Fruit fly (Drosophila melanogaster) whole organism, embryonic: ENCODE results near the gene CG13248.

Source experiments
- B-H2 ChIP-seq: fragments of 200-800 bp; sonication (Bioruptor generic); optimal IDR thresholded peaks from 2 replicates; lab custom pipeline; 2018; ENCODE audit warnings: missing biosample characterization, mild to moderate bottlenecking, missing genetic modification characterization
- CG10979 ChIP-seq: fragments of 200-800 bp; sonication (Bioruptor generic); optimal IDR thresholded peaks from 2 replicates; lab custom pipeline; 2018; ENCODE audit warnings: missing biosample characterization, mild to moderate bottlenecking, missing genetic modification characterization, moderate library complexity
- CG11456 ChIP-seq: fragments of 200-800 bp; sonication (Bioruptor generic); IDR thresholded peaks from 3 replicates; pipeline ENCODE4 v1.3.6; 2022; ENCODE audit warnings: missing biosample characterization, missing genetic modification characterization
- CG12155 ChIP-seq: fragments of 200-800 bp; sonication (Bioruptor generic); optimal IDR thresholded peaks from 3 replicates; lab custom pipeline; 2016; ENCODE audit warnings: missing biosample characterization, missing genetic modification characterization
- CG18599 ChIP-seq: fragments of 200-800 bp; sonication (Bioruptor generic); optimal IDR thresholded peaks from 3 replicates; lab custom pipeline; 2017; ENCODE audit warnings: missing biosample characterization, missing genetic modification characterization, mild to moderate bottlenecking, moderate library complexity, missing genetic modification reagents
- CG18764 ChIP-seq: fragments of 200-800 bp; sonication (Bioruptor generic); optimal IDR thresholded peaks from 3 replicates; lab custom pipeline; 2016; ENCODE audit warnings: missing biosample characterization, missing genetic modification characterization
- CG2120 ChIP-seq: fragments of 200-800 bp; sonication (Bioruptor generic); optimal IDR thresholded peaks from 3 replicates; lab custom pipeline; 2016; ENCODE audit warnings: missing biosample characterization, missing genetic modification characterization
- CG3407 ChIP-seq: fragments of 200-800 bp; sonication (Bioruptor generic); optimal IDR thresholded peaks from 2 replicates; lab custom pipeline; 2018; ENCODE audit warnings: missing biosample characterization, mild to moderate bottlenecking, missing genetic modification characterization
- CG3838 ChIP-seq: fragments of 200-800 bp; sonication (Bioruptor generic); optimal IDR thresholded peaks from 3 replicates; lab custom pipeline; 2016; ENCODE audit warnings: missing biosample characterization, missing genetic modification characterization
- CG4424 ChIP-seq: fragments of 200-800 bp; sonication (Bioruptor generic); optimal IDR thresholded peaks from 3 replicates; lab custom pipeline; 2016; ENCODE audit warnings: missing biosample characterization, missing genetic modification characterization
- CG4617 ChIP-seq: fragments of 200-800 bp; sonication (Bioruptor generic); optimal IDR thresholded peaks from 3 replicates; lab custom pipeline; 2016; ENCODE audit warnings: missing biosample characterization, missing genetic modification characterization, borderline replicate concordance
- CG6791 ChIP-seq: fragments of 200-800 bp; sonication (Bioruptor generic); IDR thresholded peaks from 3 replicates; pipeline ENCODE4 v1.3.6; 2022; ENCODE audit warnings: missing biosample characterization, missing genetic modification characterization; ENCODE audit not compliant: partially characterized antibody
- CG7556 ChIP-seq: fragments of 200-800 bp; sonication (Bioruptor generic); optimal IDR thresholded peaks from 2 replicates; lab custom pipeline; 2017; ENCODE audit warnings: missing biosample characterization, mild to moderate bottlenecking, missing genetic modification characterization
- CG8388 ChIP-seq: fragments of 200-800 bp; sonication (Bioruptor generic); optimal IDR thresholded peaks from 2 replicates; lab custom pipeline; 2019; ENCODE audit warnings: missing biosample characterization, mild to moderate bottlenecking, missing genetic modification characterization, moderate library complexity
- CG8944 ChIP-seq: fragments of 200-800 bp; sonication (Bioruptor generic); optimal IDR thresholded peaks from 3 replicates; lab custom pipeline; 2016; ENCODE audit warnings: missing biosample characterization, missing genetic modification characterization
- CG9437 ChIP-seq: fragments of 200-800 bp; sonication (Bioruptor generic); optimal IDR thresholded peaks from 2 replicates; lab custom pipeline; 2018; ENCODE audit warnings: missing biosample characterization, mild to moderate bottlenecking, missing genetic modification characterization
- CG9876 ChIP-seq: fragments of 200-800 bp; sonication (Bioruptor generic); optimal IDR thresholded peaks from 2 replicates; lab custom pipeline; 2016; ENCODE audit warnings: missing biosample characterization, missing genetic modification characterization
- D19A ChIP-seq: fragments of 200-800 bp; optimal IDR thresholded peaks from 3 replicates; lab custom pipeline; 2019; ENCODE audit warnings: missing biosample characterization, mild to moderate bottlenecking, missing genetic modification characterization, moderate library complexity
- Dip2 ChIP-seq: fragments of 200-800 bp; sonication (Bioruptor generic); IDR thresholded peaks from 2 replicates; pipeline ENCODE4 v1.3.6; 2022; ENCODE audit warnings: missing biosample characterization, missing genetic modification characterization
- E2f1 ChIP-seq: fragments of 200-800 bp; sonication (Bioruptor generic); IDR thresholded peaks from 2 replicates; pipeline ENCODE4 v1.3.6; 2022; ENCODE audit warnings: missing biosample characterization, missing genetic modification characterization
- Ets97D ChIP-seq: fragments of 200-800 bp; sonication (Bioruptor generic); optimal IDR thresholded peaks from 3 replicates; lab custom pipeline; 2016; ENCODE audit warnings: missing biosample characterization, missing genetic modification characterization
- GATAe ChIP-seq: fragments of 200-800 bp; sonication (Bioruptor generic); conservative IDR thresholded peaks from 2 replicates; pipeline ENCODE4 v1.3.6; 2022; ENCODE audit warnings: missing biosample characterization, missing genetic modification characterization
- Gsc ChIP-seq: fragments of 200-800 bp; sonication (Bioruptor generic); IDR thresholded peaks from 2 replicates; pipeline ENCODE4 v1.3.6; 2022; ENCODE audit warnings: missing biosample characterization, missing genetic modification characterization
- Gug ChIP-seq: fragments of 200-800 bp; sonication (Bioruptor generic); IDR thresholded peaks from 4 replicates; pipeline ENCODE4 v1.3.6; 2022; ENCODE audit warnings: missing biosample characterization, missing genetic modification characterization
- Hmr ChIP-seq: fragments of 200-800 bp; sonication (Bioruptor generic); optimal IDR thresholded peaks from 3 replicates; lab custom pipeline; 2017; ENCODE audit warnings: mild to moderate bottlenecking, missing biosample characterization, missing genetic modification reagents, missing genetic modification characterization
- Med ChIP-seq: fragments of 200-800 bp; sonication (Bioruptor generic); peaks from one replicate; lab custom pipeline; 2016; ENCODE audit warnings: missing biosample characterization, missing genetic modification characterization, mild to moderate bottlenecking, inconsistent platforms, moderate library complexity
- Nf-YB ChIP-seq: fragments of 200-800 bp; sonication (Bioruptor generic); optimal IDR thresholded peaks from 3 replicates; lab custom pipeline; 2019; ENCODE audit warnings: missing biosample characterization, mild to moderate bottlenecking, missing genetic modification characterization, moderate library complexity
- Sry-β ChIP-seq: fragments of 200-800 bp; sonication (Bioruptor generic); optimal IDR thresholded peaks from 2 replicates; lab custom pipeline; 2018; ENCODE audit warnings: missing biosample characterization, mild to moderate bottlenecking, missing genetic modification characterization, moderate library complexity
- Stat92E ChIP-seq, 3 experiments: fragments of >200 bp in 2 of 3; fragments of 200-800 bp in 1 of 3; sonication (Bioruptor generic) in 1 of 3; optimal IDR thresholded peaks; 2 replicates each; lab custom pipeline; 2017 to 2019; ENCODE audit warnings: missing biosample characterization in 3 of 3, missing genetic modification characterization in 3 of 3, mild to moderate bottlenecking in 1 of 3, moderate library complexity in 1 of 3
- Tbp ChIP-seq: fragments of >200 bp; optimal IDR thresholded peaks from 2 replicates; lab custom pipeline; 2018; ENCODE audit warnings: missing biosample characterization, missing genetic modification characterization
- ci ChIP-seq: fragments of 200-800 bp; sonication (Bioruptor generic); IDR thresholded peaks from 3 replicates; pipeline ENCODE4 v1.3.6; 2022; ENCODE audit warnings: missing biosample characterization, missing genetic modification characterization
- danr ChIP-seq: fragments of 200-800 bp; sonication (Bioruptor generic); IDR thresholded peaks from 2 replicates; pipeline ENCODE4 v1.3.6; 2022; ENCODE audit warnings: missing biosample characterization, missing genetic modification characterization
- dimm ChIP-seq: fragments of 200-800 bp; sonication (Bioruptor generic); IDR thresholded peaks from 2 replicates; pipeline ENCODE4 v1.3.6; 2022; ENCODE audit warnings: missing biosample characterization, missing genetic modification characterization
- emc ChIP-seq: fragments of 200-800 bp; sonication (Bioruptor generic); optimal IDR thresholded peaks from 2 replicates; lab custom pipeline; 2016; ENCODE audit warnings: missing biosample characterization, missing genetic modification characterization
- grau ChIP-seq: fragments of 200-800 bp; optimal IDR thresholded peaks from 3 replicates; lab custom pipeline; 2019; ENCODE audit warnings: missing biosample characterization, mild to moderate bottlenecking, missing genetic modification characterization, moderate library complexity
- lab ChIP-seq: fragments of 200-800 bp; sonication (Bioruptor generic); optimal IDR thresholded peaks from 3 replicates; lab custom pipeline; 2017; ENCODE audit warnings: missing biosample characterization, missing genetic modification characterization, mild to moderate bottlenecking, moderate library complexity, missing genetic modification reagents
- lmd ChIP-seq: fragments of 200-800 bp; sonication (Bioruptor generic); IDR thresholded peaks from 2 replicates; pipeline ENCODE4 v1.3.6; 2022; ENCODE audit warnings: missing biosample characterization, missing genetic modification characterization
- mam ChIP-seq: fragments of 200-800 bp; sonication (Bioruptor generic); optimal IDR thresholded peaks from 3 replicates; lab custom pipeline; 2016; ENCODE audit warnings: missing biosample characterization, missing genetic modification characterization
- nerfin-2 ChIP-seq: fragments of 200-800 bp; sonication (Bioruptor generic); IDR thresholded peaks from 2 replicates; pipeline ENCODE4 v1.3.6; 2022; ENCODE audit warnings: missing biosample characterization, missing genetic modification characterization; ENCODE audit not compliant: partially characterized antibody
- pho ChIP-seq: fragments of 200-800 bp; sonication (Bioruptor generic); optimal IDR thresholded peaks from 2 replicates; lab custom pipeline; 2016; ENCODE audit warnings: missing biosample characterization, missing genetic modification characterization
- pnt ChIP-seq: fragments of 200-800 bp; sonication (Bioruptor generic); optimal IDR thresholded peaks from 3 replicates; lab custom pipeline; 2016; ENCODE audit warnings: missing biosample characterization, missing genetic modification characterization
- scrt ChIP-seq: fragments of 200-800 bp; sonication (Bioruptor generic); optimal IDR thresholded peaks from 2 replicates; lab custom pipeline; 2018; ENCODE audit warnings: missing biosample characterization, mild to moderate bottlenecking, missing genetic modification characterization, moderate library complexity
- sd ChIP-seq: fragments of 200-800 bp; sonication (Bioruptor generic); optimal IDR thresholded peaks from 3 replicates; lab custom pipeline; 2018; ENCODE audit warnings: missing biosample characterization, mild to moderate bottlenecking, missing genetic modification characterization, moderate library complexity
- sens ChIP-seq: fragments of 200-800 bp; sonication (Bioruptor generic); peaks from one replicate; lab custom pipeline; 2016; ENCODE audit warnings: missing biosample characterization, missing genetic modification characterization
- slp2 ChIP-seq: fragments of 200-800 bp; sonication (Bioruptor generic); optimal IDR thresholded peaks from 2 replicates; lab custom pipeline; 2016; ENCODE audit warnings: missing biosample characterization, missing genetic modification characterization
- sna ChIP-seq: fragments of 200-800 bp; sonication (Bioruptor generic); IDR thresholded peaks from 2 replicates; pipeline ENCODE4 v1.3.6; 2022; ENCODE audit warnings: missing biosample characterization, missing genetic modification characterization; ENCODE audit not compliant: partially characterized antibody
- stwl ChIP-seq: fragments of 200-800 bp; sonication (Bioruptor generic); optimal IDR thresholded peaks from 3 replicates; lab custom pipeline; 2018; ENCODE audit warnings: missing biosample characterization, mild to moderate bottlenecking, missing genetic modification characterization, moderate library complexity
- twi ChIP-seq: fragments of 200-800 bp; optimal IDR thresholded peaks from 2 replicates; lab custom pipeline; 2019; ENCODE audit warnings: missing biosample characterization, mild to moderate bottlenecking, missing genetic modification characterization, moderate library complexity
- wdn ChIP-seq: fragments of 200-800 bp; sonication (Bioruptor generic); IDR thresholded peaks from 2 replicates; pipeline ENCODE4 v1.3.6; 2022; ENCODE audit warnings: missing biosample characterization, missing genetic modification characterization

CG13248 gene

dm6 chr3L:20441632-20442469 lies 31.5 kb upstream of the CG13248 start, which contains the start of gene CG5910 (continued):
- TF ChIP-seq pho (GFP tag; lab: Kevin White, UChicago) (peak; percentile 13), scrt (GFP tag; lab: Kevin White, UChicago) (peak; percentile 98), Stat92E (GFP tag; optimal IDR thresholded peaks at IDR 0.05; lab: Kevin White, UChicago) (peak in 1 of 3 experiments; percentile 7), sd (tag; lab: Kevin White, UChicago) (peak; percentile 51), E2f1 (peak; percentile 70), B-H2 (GFP tag; lab: Kevin White, UChicago) (peak; percentile 78), sna (GFP tag; lab: Robert Waterston, UW) (no peak), lmd (GFP tag; lab: Robert Waterston, UW) (peak; percentile 84), CG8388 (GFP tag; lab: Kevin White, UChicago) (peak; percentile 87), Ets97D (GFP tag; lab: Kevin White, UChicago) (no peak), mam (GFP tag; lab: Kevin White, UChicago) (peak; percentile 53), CG4424 (GFP tag; lab: Kevin White, UChicago) (peak; percentile 88), wdn (GFP tag; lab: Robert Waterston, UW) (peak; percentile 72), emc (GFP tag; lab: Kevin White, UChicago) (no peak), Tbp (GFP tag; lab: Kevin White, UChicago) (no peak), Dip2 (GFP tag; lab: Robert Waterston, UW) (no peak), nerfin-2 (no peak), ci (GFP tag; lab: Robert Waterston, UW) (peak; percentile 71), D19A (tag; lab: Kevin White, UChicago) (peak; percentile 91), Gug (peak; percentile 51; the same call in 1 of the 4 replicates), twi (tag; lab: Kevin White, UChicago) (peak; percentile 80), stwl (tag; lab: Kevin White, UChicago) (no peak), lab (no peak), CG18764 (GFP tag; lab: Kevin White, UChicago) (peak; percentile 63), CG11456 (peak; percentile 63; the same call in 1 of the 3 replicates), Nf-YB (GFP tag; lab: Kevin White, UChicago) (peak; percentile 77), CG3407 (peak; percentile 78), dimm (GFP tag; lab: Robert Waterston, UW) (0 out of 2 replicates have a peak, but pooled peaks have one; percentile 18), danr (peak; percentile 51; the same call in 1 of the 2 replicates), CG12155 (GFP tag; lab: Kevin White, UChicago) (peak; percentile 79), CG3838 (no peak), CG9437 (GFP tag; lab: Kevin White, UChicago) (peak; percentile 89), slp2 (GFP tag; lab: Kevin White, UChicago) (peak; percentile 34), pnt (GFP tag; lab: Kevin White, UChicago) (peak; percentile 43), CG4617 (GFP tag; lab: Kevin White, UChicago) (peak; percentile 38), CG10979 (tag; lab: Kevin White, UChicago) (peak; percentile 95), grau (tag; lab: Kevin White, UChicago) (peak; percentile 93), CG8944 (GFP tag; lab: Kevin White, UChicago) (no peak), CG7556 (peak; percentile 96), CG2120 (GFP tag; lab: Kevin White, UChicago) (peak; percentile 72), Hmr (GFP tag; lab: Kevin White, UChicago) (peak; percentile 94), Med (GFP tag; lab: Kevin White, UChicago) (peak; percentile 64), Gsc (GFP tag; lab: Robert Waterston, UW) (no peak), sens (GFP tag; lab: Kevin White, UChicago) (peak; percentile 81), CG6791 (GFP tag; lab: Robert Waterston, UW) (no peak), Sry-β (GFP tag; lab: Kevin White, UChicago) (no peak), GATAe (GFP tag; lab: Robert Waterston, UW) (0 out of 2 replicates have a peak, but pooled peaks have one; percentile 23), CG18599 (GFP tag; lab: Kevin White, UChicago) (peak; percentile 96), CG9876 (GFP tag; lab: Kevin White, UChicago) (no peak)
